Fruit fly (Drosophila melanogaster): ENCODE results near the gene Dna2.

- TF ChIP-seq Met (GFP tag; optimal IDR thresholded peaks at IDR 0.05) (no peak), dac (GFP tag; optimal IDR thresholded peaks at IDR 0.05) (no peak), CG4318 (GFP tag; optimal IDR thresholded peaks at IDR 0.05) (no peak), Gug (GFP tag; IDR thresholded peaks at IDR 0.05) (no peak), achi (GFP tag; optimal IDR thresholded peaks at IDR 0.05) (no peak), Hr4 (GFP tag; optimal IDR thresholded peaks at IDR 0.05) (no peak), CG8319 (GFP tag; optimal IDR thresholded peaks at IDR 0.05) (no peak), fkh (GFP tag; optimal IDR thresholded peaks at IDR 0.05) (no peak)
Observed at dm6 chrX:10053547-10053946, 43.3 kb downstream of the Dna2 start, which contains the start of gene Yp1.

All from whole organism, prepupa.